Worm (Caenorhabditis elegans): ENCODE data around the gene srxa-9.

Gene srxa-9

DNA sequence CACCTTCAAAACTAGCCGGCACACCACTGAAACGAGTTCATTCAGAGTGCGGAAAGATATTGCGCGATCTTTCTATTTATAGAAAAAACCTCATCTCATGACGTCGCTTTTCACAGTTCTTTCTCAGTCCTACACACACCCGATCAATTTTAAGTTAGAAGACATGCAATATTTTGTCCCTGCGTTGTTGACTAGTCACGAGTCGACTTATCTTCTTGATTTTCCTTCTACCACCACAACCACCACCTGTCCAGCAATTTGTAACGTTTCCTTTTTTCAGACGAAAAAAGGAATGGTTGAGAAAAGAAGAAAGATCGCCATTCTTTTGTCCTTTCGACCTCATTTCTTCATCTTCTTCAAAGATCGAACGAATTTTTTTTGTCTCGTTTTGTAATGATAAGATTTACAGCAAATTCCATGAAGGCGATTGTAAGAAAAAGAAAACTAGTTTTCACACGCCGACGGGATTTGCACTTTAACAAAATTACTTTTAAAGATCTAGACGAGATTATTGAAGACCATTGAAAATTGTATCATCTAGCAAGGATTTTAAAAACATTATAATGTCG, 40.6 kb upstream of the srxa-9 start (continued):
- TF ChIP-seq mab-5 (tag; optimal IDR thresholded peaks at IDR 0.05) (no peak), ama-1 (optimal IDR thresholded peaks at IDR 0.05) (no peak), nhr-23 (tag; optimal IDR thresholded peaks at IDR 0.05) (no peak)

DNA sequence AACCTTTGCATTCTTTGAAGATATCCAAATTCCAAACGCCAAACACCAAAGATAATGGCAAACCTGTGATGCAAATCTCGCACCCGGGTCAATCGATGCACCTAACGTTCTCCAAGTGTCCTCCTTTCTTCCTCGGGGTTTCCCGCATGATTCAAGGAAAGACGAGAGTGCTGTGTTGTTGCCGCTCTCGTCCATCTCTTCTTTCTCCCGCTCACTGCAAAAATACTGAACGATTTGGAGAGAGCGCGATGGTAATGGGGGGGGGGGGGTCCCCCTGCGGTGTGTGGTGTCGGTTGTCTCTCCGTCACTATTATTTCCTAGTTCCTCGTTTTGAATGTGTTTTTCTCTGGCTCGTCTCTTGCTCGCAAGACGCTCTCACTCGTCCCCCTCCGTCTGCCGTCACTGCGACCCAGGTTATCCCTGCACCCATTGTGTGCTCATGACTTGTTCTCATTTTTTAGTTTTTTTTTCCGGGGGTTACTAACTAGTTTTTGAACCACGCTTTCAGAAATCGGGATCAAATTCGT, 39.4 kb upstream of the srxa-9 start:
- TF ChIP-seq elt-3 (tag; optimal IDR thresholded peaks at IDR 0.05) = no peak
- TF ChIP-seq gmeb-1 (tag; optimal IDR thresholded peaks at IDR 0.05) = peak; percentile 32
- peak; percentile 19 to 71 for TF ChIP-seq lsy-2 (tag; optimal IDR thresholded peaks at IDR 0.05)
- TF ChIP-seq alr-1 (tag; optimal IDR thresholded peaks at IDR 0.05) = no peak
- no peak for TF ChIP-seq R02D3.7 (tag; optimal IDR thresholded peaks at IDR 0.05)
- TF ChIP-seq Y55F3AM.14 (GFP tag; optimal IDR thresholded peaks at IDR 0.05) = peak; percentile 88
- no peak for TF ChIP-seq mbf-1 (tag; optimal IDR thresholded peaks at IDR 0.05)
- TF ChIP-seq ZK546.5 (tag; optimal IDR thresholded peaks at IDR 0.05) = no peak
- TF ChIP-seq sma-3 (GFP tag; optimal IDR thresholded peaks at IDR 0.05) = peak; percentile 25
- no peak for TF ChIP-seq aly-2 (tag; optimal IDR thresholded peaks at IDR 0.05)
- TF ChIP-seq nhr-77 (tag; optimal IDR thresholded peaks at IDR 0.05) = no peak
- TF ChIP-seq C34F6.9 (tag; optimal IDR thresholded peaks at IDR 0.05) = peak; percentile 76
- TF ChIP-seq lin-13 (GFP tag; optimal IDR thresholded peaks at IDR 0.05) = peak; percentile 70
- TF ChIP-seq unc-55 (GFP tag; optimal IDR thresholded peaks at IDR 0.05) = peak; percentile 86
- no peak for TF ChIP-seq peb-1 (tag; optimal IDR thresholded peaks at IDR 0.05)
- peak; percentile 73 for TF ChIP-seq nhr-21 (tag; optimal IDR thresholded peaks at IDR 0.05)
- no peak for TF ChIP-seq nhr-23 (tag; optimal IDR thresholded peaks at IDR 0.05)
- TF ChIP-seq nhr-12 (tag; optimal IDR thresholded peaks at IDR 0.05) = peak; percentile 1
- peak; percentile 83 for TF ChIP-seq ztf-4 (tag; optimal IDR thresholded peaks at IDR 0.05)
- peak; percentile 62 for TF ChIP-seq crh-2 (tag; optimal IDR thresholded peaks at IDR 0.05)
- no peak for TF ChIP-seq ama-1 (optimal IDR thresholded peaks at IDR 0.05)
- TF ChIP-seq nhr-6 (tag; optimal IDR thresholded peaks at IDR 0.05) = peak; percentile 3
- TF ChIP-seq fos-1 (tag; optimal IDR thresholded peaks at IDR 0.05) = peak; percentile 78
- TF ChIP-seq snpc-4 (tag; optimal IDR thresholded peaks at IDR 0.05) = peak; percentile 2
- TF ChIP-seq ztf-1 (GFP tag; conservative IDR thresholded peaks at IDR 0.05) = no peak
- TF ChIP-seq ceh-16 (tag; optimal IDR thresholded peaks at IDR 0.05) = peak; percentile 18
- TF ChIP-seq F13H6.1 (tag; optimal IDR thresholded peaks at IDR 0.05) = peak; percentile 98
- TF ChIP-seq dmd-4 (tag; optimal IDR thresholded peaks at IDR 0.05) = no peak
- TF ChIP-seq mab-5 (tag; optimal IDR thresholded peaks at IDR 0.05) = peak; percentile 73
- peak; percentile 90 for TF ChIP-seq zag-1 (tag; optimal IDR thresholded peaks at IDR 0.05)
- TF ChIP-seq unc-62 (GFP tag; optimal IDR thresholded peaks at IDR 0.05) = no peak
- TF ChIP-seq nhr-11 (tag; optimal IDR thresholded peaks at IDR 0.05) = no peak
- no peak for TF ChIP-seq ztf-11 (tag; optimal IDR thresholded peaks at IDR 0.05)
- TF ChIP-seq lin-11 (tag; optimal IDR thresholded peaks at IDR 0.05) = peak; percentile 78
- peak; percentile 84 to 89 for TF ChIP-seq mdl-1 (tag; optimal IDR thresholded peaks at IDR 0.05)
- TF ChIP-seq skn-1 (tag; optimal IDR thresholded peaks at IDR 0.05) = no peak
- peak; percentile 78 for TF ChIP-seq sem-4 (tag; optimal IDR thresholded peaks at IDR 0.05)
- TF ChIP-seq lin-39 (tag; optimal IDR thresholded peaks at IDR 0.05) = no peak
- peak; percentile 42 for TF ChIP-seq nhr-10 (tag; optimal IDR thresholded peaks at IDR 0.05)
- TF ChIP-seq unc-39 (tag; optimal IDR thresholded peaks at IDR 0.05) = no peak
- peak; percentile 88 for TF ChIP-seq egl-27 (tag; optimal IDR thresholded peaks at IDR 0.05)
- TF ChIP-seq nhr-129 (tag; optimal IDR thresholded peaks at IDR 0.05) = peak; percentile 92
- TF ChIP-seq ceh-82 (tag; optimal IDR thresholded peaks at IDR 0.05) = peak; percentile 9
- TF ChIP-seq blmp-1 (tag; optimal IDR thresholded peaks at IDR 0.05; ENCODE audit: insufficient read depth) = no peak
- peak; percentile 98 for TF ChIP-seq sma-9 (GFP tag; optimal IDR thresholded peaks at IDR 0.05)
- peak; percentile 83 for TF ChIP-seq sma-9 (tag; optimal IDR thresholded peaks at IDR 0.05)
- peak; percentile 51 for TF ChIP-seq nhr-25 (tag; optimal IDR thresholded peaks at IDR 0.05)
- no peak for TF ChIP-seq nhr-237 (tag; optimal IDR thresholded peaks at IDR 0.05)
- no peak for TF ChIP-seq elt-1 (tag; optimal IDR thresholded peaks at IDR 0.05)
